Worm (Caenorhabditis elegans): ENCODE measurements around the gene C12D5.3.
"Not testable (repeated sequence)": the region's sequence is repeated elsewhere in the genome, so short reads cannot be mapped to it uniquely, and the experiment has no call there.

DNA sequence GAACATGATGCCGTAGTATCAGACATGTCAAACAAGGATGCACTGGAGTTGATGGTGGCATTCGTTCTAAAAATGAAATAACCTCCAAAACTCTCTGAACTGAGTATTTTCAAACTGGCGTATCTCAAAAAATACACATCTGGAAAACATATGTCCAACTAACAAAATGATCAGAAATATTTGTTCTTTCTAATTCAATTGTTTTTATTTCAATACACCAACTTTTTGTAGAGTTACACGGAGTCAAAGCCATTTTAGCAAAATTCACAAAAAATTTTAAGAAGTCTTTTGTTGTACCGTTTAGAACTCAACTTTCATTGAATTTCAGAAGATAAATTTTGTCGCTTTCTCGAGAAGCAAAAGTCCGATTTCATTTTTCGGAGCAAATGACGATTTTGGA lies 27.5 kb downstream of the C12D5.3 start, which contains the start of gene srsx-40:
- TF ChIP-seq unc-62 (GFP tag; optimal IDR thresholded peaks at IDR 0.05); ztf-4 (tag; optimal IDR thresholded peaks at IDR 0.05); ceh-82 (tag; optimal IDR thresholded peaks at IDR 0.05); lin-39 (tag; optimal IDR thresholded peaks at IDR 0.05); nhr-25 (tag; optimal IDR thresholded peaks at IDR 0.05); ama-1 (optimal IDR thresholded peaks at IDR 0.05); nhr-12 (tag; optimal IDR thresholded peaks at IDR 0.05): not testable (repeated sequence)

All from whole organism, L2 larva.